In the genomic region with DNA sequence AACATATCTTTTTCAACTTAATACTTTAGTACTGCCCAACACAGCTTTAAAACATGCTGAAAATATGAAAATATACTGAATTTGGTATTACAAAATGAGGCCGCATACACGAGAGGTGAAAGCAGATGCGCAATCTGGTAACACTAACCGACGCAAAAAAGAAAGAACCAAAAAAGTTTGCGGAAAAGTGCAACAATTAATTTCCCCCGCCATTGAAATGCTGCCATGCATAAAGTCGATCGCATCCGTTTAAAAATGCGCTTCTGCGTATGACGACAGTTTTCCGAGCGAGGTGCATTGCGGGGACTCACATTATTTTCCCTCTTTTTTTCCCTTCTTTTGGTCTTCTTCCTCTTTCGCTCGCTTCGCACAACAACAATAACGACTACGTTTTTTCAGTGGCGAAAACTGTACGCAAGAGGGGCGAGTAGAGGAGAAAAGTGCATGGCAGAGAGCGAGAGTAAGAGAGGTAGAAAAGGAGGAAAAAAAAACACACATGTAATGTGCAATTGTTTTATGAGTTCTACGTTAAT, we compare ENCODE assay signal across 3 fruit fly cellular contexts.
TF ChIP-seq lines count a peak whose summit lies in the region.

Gene Set8, plus strand, starts transcription at position 127 of the 533 bp plus-strand sequence.

TF ChIP-seq in whole organism, adult, 20 proteins besides CTCF, POLR2A, EP300 and RAD21 (continued from another document):
- TF ChIP-seq Mnt (GFP tag; optimal IDR thresholded peaks at IDR 0.05; lab: Kevin White, UChicago) (peak; percentile 86), bab1 (GFP tag; optimal IDR thresholded peaks at IDR 0.05; lab: Kevin White, UChicago) (peak; percentile 56), toe (GFP tag; optimal IDR thresholded peaks at IDR 0.05; lab: Kevin White, UChicago) (no peak)

TF ChIP-seq in whole organism, embryonic, 481 proteins besides CTCF, POLR2A, EP300 and RAD21 (continued from another document and continues in another):
- TF ChIP-seq CG2116 (GFP tag; optimal IDR thresholded peaks at IDR 0.05; lab: Kevin White, UChicago): peak; percentile 25
- no peak for TF ChIP-seq CG18011 (GFP tag; optimal IDR thresholded peaks at IDR 0.05; lab: Kevin White, UChicago)
- TF ChIP-seq nmo (GFP tag; optimal IDR thresholded peaks at IDR 0.05; lab: Kevin White, UChicago): no peak
- no peak for TF ChIP-seq CG3726 (GFP tag; IDR thresholded peaks at IDR 0.05; lab: Robert Waterston, UW)
- no peak for TF ChIP-seq CG30431 (GFP tag; optimal IDR thresholded peaks at IDR 0.05; lab: Kevin White, UChicago)
- no peak for TF ChIP-seq TFAM (GFP tag; optimal IDR thresholded peaks at IDR 0.05; lab: Kevin White, UChicago)
- TF ChIP-seq Ets97D (GFP tag; optimal IDR thresholded peaks at IDR 0.05; lab: Kevin White, UChicago): peak; percentile 68
- no peak for TF ChIP-seq CG31388 (GFP tag; optimal IDR thresholded peaks at IDR 0.05; lab: Kevin White, UChicago)
- no peak for TF ChIP-seq oc (tag; optimal IDR thresholded peaks at IDR 0.05; lab: Kevin White, UChicago)
- TF ChIP-seq CG11085 (GFP tag; IDR thresholded peaks at IDR 0.05; lab: Robert Waterston, UW): no peak
- TF ChIP-seq CG1832 (GFP tag; optimal IDR thresholded peaks at IDR 0.05; lab: Kevin White, UChicago): no peak
- no peak for TF ChIP-seq her (GFP tag; optimal IDR thresholded peaks at IDR 0.05; lab: Kevin White, UChicago)
- no peak for TF ChIP-seq crp (GFP tag; optimal IDR thresholded peaks at IDR 0.05; lab: Kevin White, UChicago)
- TF ChIP-seq sr (GFP tag; IDR thresholded peaks at IDR 0.05; lab: Robert Waterston, UW): no peak
- no peak for TF ChIP-seq CG3838 (GFP tag; optimal IDR thresholded peaks at IDR 0.05; lab: Kevin White, UChicago)
- no peak for TF ChIP-seq Hr39 (optimal IDR thresholded peaks at IDR 0.05; lab: Kevin White, UChicago)
- TF ChIP-seq kni (GFP tag; optimal IDR thresholded peaks at IDR 0.05; lab: Kevin White, UChicago): no peak
- no peak for TF ChIP-seq slou (GFP tag; optimal IDR thresholded peaks at IDR 0.05; lab: Kevin White, UChicago)
- peak; percentile 99 for TF ChIP-seq CG10431 (GFP tag; optimal IDR thresholded peaks at IDR 0.05; lab: Kevin White, UChicago)
- TF ChIP-seq tx (GFP tag; optimal IDR thresholded peaks at IDR 0.05; lab: Kevin White, UChicago): no peak
- TF ChIP-seq tio (GFP tag; optimal IDR thresholded peaks at IDR 0.05; lab: Kevin White, UChicago): no peak
- no peak for TF ChIP-seq CG10209 (GFP tag; optimal IDR thresholded peaks at IDR 0.05; lab: Kevin White, UChicago)
- peak; percentile 99 for TF ChIP-seq stwl (tag; optimal IDR thresholded peaks at IDR 0.05; lab: Kevin White, UChicago)
- no peak for TF ChIP-seq CG2129 (GFP tag; IDR thresholded peaks at IDR 0.05; lab: Robert Waterston, UW; ENCODE audit: partially characterized antibody)
- TF ChIP-seq CG15011 (GFP tag; optimal IDR thresholded peaks at IDR 0.05; lab: Kevin White, UChicago): no peak
- no peak for TF ChIP-seq CG14441 (GFP tag; IDR thresholded peaks at IDR 0.05; lab: Robert Waterston, UW)
- TF ChIP-seq CG6813 (GFP tag; optimal IDR thresholded peaks at IDR 0.05; lab: Kevin White, UChicago): no peak
- no peak for TF ChIP-seq dan (GFP tag; IDR thresholded peaks at IDR 0.05; lab: Robert Waterston, UW)
- no peak for TF ChIP-seq gcm (GFP tag; optimal IDR thresholded peaks at IDR 0.05; lab: Kevin White, UChicago)
- TF ChIP-seq btn (GFP tag; optimal IDR thresholded peaks at IDR 0.05; lab: Kevin White, UChicago): no peak
- no peak for TF ChIP-seq CG2202 (tag; optimal IDR thresholded peaks at IDR 0.05; lab: Kevin White, UChicago)
- TF ChIP-seq CG1024 (GFP tag; IDR thresholded peaks at IDR 0.05; lab: Robert Waterston, UW): no peak
- TF ChIP-seq Neu2 (GFP tag; optimal IDR thresholded peaks at IDR 0.05; lab: Kevin White, UChicago; ENCODE audit: borderline replicate concordance): no peak
- TF ChIP-seq CG12071 (GFP tag; optimal IDR thresholded peaks at IDR 0.05; lab: Kevin White, UChicago): no peak
- TF ChIP-seq CG7963 (GFP tag; IDR thresholded peaks at IDR 0.05; lab: Robert Waterston, UW; ENCODE audit: partially characterized antibody): no peak
- 0 out of 2 replicates have a peak, but pooled peaks have one; percentile 15 for TF ChIP-seq unc-4 (GFP tag; IDR thresholded peaks at IDR 0.05; lab: Robert Waterston, UW; ENCODE audit: partially characterized antibody)
- TF ChIP-seq crol (GFP tag; IDR thresholded peaks at IDR 0.05; lab: Robert Waterston, UW): peak; percentile 97
- TF ChIP-seq esg (GFP tag; conservative IDR thresholded peaks at IDR 0.05; lab: Robert Waterston, UW): no peak
- TF ChIP-seq CG9932 (GFP tag; IDR thresholded peaks at IDR 0.05; lab: Robert Waterston, UW): no peak
- peak; percentile 24 for TF ChIP-seq Sry-δ (GFP tag; optimal IDR thresholded peaks at IDR 0.05; lab: Kevin White, UChicago)
- no peak for TF ChIP-seq tup (GFP tag; optimal IDR thresholded peaks at IDR 0.05; lab: Kevin White, UChicago)
- peak; percentile 58 for TF ChIP-seq CG9437 (GFP tag; optimal IDR thresholded peaks at IDR 0.05; lab: Kevin White, UChicago)
- no peak for TF ChIP-seq CG9817 (tag; optimal IDR thresholded peaks at IDR 0.05; lab: Kevin White, UChicago)
- TF ChIP-seq CG2199 (GFP tag; IDR thresholded peaks at IDR 0.05; lab: Robert Waterston, UW): no peak
- TF ChIP-seq CG1792 (GFP tag; optimal IDR thresholded peaks at IDR 0.05; lab: Kevin White, UChicago): no peak
- no peak for TF ChIP-seq NK7.1 (GFP tag; optimal IDR thresholded peaks at IDR 0.05; lab: Kevin White, UChicago)
- peak; percentile 61 for TF ChIP-seq CHES-1-like (GFP tag; optimal IDR thresholded peaks at IDR 0.05; lab: Kevin White, UChicago)
- TF ChIP-seq CG14667 (GFP tag; IDR thresholded peaks at IDR 0.05; lab: Robert Waterston, UW): no peak
- no peak for TF ChIP-seq Optix (GFP tag; IDR thresholded peaks at IDR 0.05; lab: Robert Waterston, UW)
- no peak for TF ChIP-seq CkIIα-i1 (GFP tag; IDR thresholded peaks at IDR 0.05; lab: Robert Waterston, UW)
- no peak for TF ChIP-seq CG18262 (tag; optimal IDR thresholded peaks at IDR 0.05; lab: Kevin White, UChicago)
- TF ChIP-seq zen (tag; optimal IDR thresholded peaks at IDR 0.05; lab: Kevin White, UChicago): peak; percentile 40
- no peak for TF ChIP-seq CG13123 (GFP tag; optimal IDR thresholded peaks at IDR 0.05; lab: Kevin White, UChicago)
- TF ChIP-seq sd (tag; optimal IDR thresholded peaks at IDR 0.05; lab: Kevin White, UChicago): no peak
- no peak for TF ChIP-seq CG18476 (GFP tag; optimal IDR thresholded peaks at IDR 0.05; lab: Kevin White, UChicago)
- no peak for TF ChIP-seq ash1 (GFP tag; optimal IDR thresholded peaks at IDR 0.05; lab: Kevin White, UChicago)
- no peak for TF ChIP-seq CG42726 (GFP tag; IDR thresholded peaks at IDR 0.05; lab: Robert Waterston, UW; ENCODE audit: partially characterized antibody)
- TF ChIP-seq NfI (GFP tag; optimal IDR thresholded peaks at IDR 0.05; lab: Kevin White, UChicago): no peak
- TF ChIP-seq Hey (tag; optimal IDR thresholded peaks at IDR 0.05; lab: Kevin White, UChicago): no peak
- no peak for TF ChIP-seq stc (GFP tag; IDR thresholded peaks at IDR 0.05; lab: Robert Waterston, UW)
- TF ChIP-seq CG10959 (GFP tag; IDR thresholded peaks at IDR 0.05; lab: Robert Waterston, UW): no peak
- TF ChIP-seq sqz (GFP tag; optimal IDR thresholded peaks at IDR 0.05; lab: Kevin White, UChicago): peak; percentile 95
- TF ChIP-seq Adf1 (GFP tag; IDR thresholded peaks at IDR 0.05; lab: Robert Waterston, UW): no peak; the same call in 1 of the 2 replicates

TF ChIP-seq in whole organism, prepupa, 60 proteins besides CTCF, POLR2A, EP300 and RAD21 (continued from another document):
- TF ChIP-seq achi (GFP tag; optimal IDR thresholded peaks at IDR 0.05; lab: Kevin White, UChicago) (no peak), CG10669 (GFP tag; optimal IDR thresholded peaks at IDR 0.05; lab: Kevin White, UChicago) (no peak), Ets96B (tag; optimal IDR thresholded peaks at IDR 0.05; lab: Kevin White, UChicago) (peak; percentile 52), CG6808 (GFP tag; optimal IDR thresholded peaks at IDR 0.05; lab: Kevin White, UChicago) (no peak), CG32006 (GFP tag; optimal IDR thresholded peaks at IDR 0.05; lab: Kevin White, UChicago) (no peak), Sox102F (GFP tag; optimal IDR thresholded peaks at IDR 0.05; lab: Kevin White, UChicago) (no peak), CG6854 (GFP tag; optimal IDR thresholded peaks at IDR 0.05; lab: Kevin White, UChicago) (peak; percentile 68), CG6792 (GFP tag; optimal IDR thresholded peaks at IDR 0.05; lab: Kevin White, UChicago) (no peak), OdsH (GFP tag; optimal IDR thresholded peaks at IDR 0.05; lab: Kevin White, UChicago) (no peak), CG11762 (GFP tag; optimal IDR thresholded peaks at IDR 0.05; lab: Kevin White, UChicago; ENCODE audit: insufficient read depth) (no peak), Hr4 (GFP tag; optimal IDR thresholded peaks at IDR 0.05; lab: Kevin White, UChicago) (no peak), pdm3 (GFP tag; optimal IDR thresholded peaks at IDR 0.05; lab: Kevin White, UChicago) (no peak), lz (GFP tag; optimal IDR thresholded peaks at IDR 0.05; lab: Kevin White, UChicago) (no peak), CG4318 (GFP tag; optimal IDR thresholded peaks at IDR 0.05; lab: Kevin White, UChicago) (no peak), CG8119 (GFP tag; IDR thresholded peaks at IDR 0.05; lab: Robert Waterston, UW) (peak; percentile 79), acj6 (GFP tag; optimal IDR thresholded peaks at IDR 0.05; lab: Kevin White, UChicago) (no peak), Eip78C (GFP tag; lab: Kevin White, UChicago) (no peak), Sox14 (GFP tag; optimal IDR thresholded peaks at IDR 0.05; lab: Kevin White, UChicago) (no peak), CG6163 (GFP tag; IDR thresholded peaks at IDR 0.05; lab: Robert Waterston, UW) (peak; percentile 65; the same call in 2 of the 3 replicates), salr (GFP tag; optimal IDR thresholded peaks at IDR 0.05; lab: Kevin White, UChicago) (no peak), dsx (GFP tag; optimal IDR thresholded peaks at IDR 0.05; lab: Kevin White, UChicago; ENCODE audit: poor library complexity, severe bottlenecking) (no peak), CG10631 (GFP tag; optimal IDR thresholded peaks at IDR 0.05; lab: Kevin White, UChicago) (no peak), fd59A (GFP tag; optimal IDR thresholded peaks at IDR 0.05; lab: Kevin White, UChicago) (no peak), CG11902 (GFP tag; optimal IDR thresholded peaks at IDR 0.05; lab: Kevin White, UChicago) (no peak), svp (GFP tag; lab: Kevin White, UChicago) (no peak), topi (GFP tag; optimal IDR thresholded peaks at IDR 0.05; lab: Kevin White, UChicago) (no peak), CG15336 (GFP tag; IDR thresholded peaks at IDR 0.05; lab: Robert Waterston, UW) (peak; percentile 75; the same call in 1 of the 2 replicates), Hr39 (GFP tag; optimal IDR thresholded peaks at IDR 0.05; lab: Kevin White, UChicago) (no peak), ss (GFP tag; optimal IDR thresholded peaks at IDR 0.05; lab: Kevin White, UChicago) (no peak), CG31627 (GFP tag; optimal IDR thresholded peaks at IDR 0.05; lab: Kevin White, UChicago) (no peak), CG16779 (tag; optimal IDR thresholded peaks at IDR 0.05; lab: Kevin White, UChicago) (no peak), CG11294 (GFP tag; IDR thresholded peaks at IDR 0.05; lab: Robert Waterston, UW) (no peak; the same call in 1 of the 2 replicates), eg (GFP tag; IDR thresholded peaks at IDR 0.05; lab: Robert Waterston, UW) (no peak; the same call in 2 of the 3 replicates), fkh (GFP tag; optimal IDR thresholded peaks at IDR 0.05; lab: Kevin White, UChicago) (no peak), spab (GFP tag; optimal IDR thresholded peaks at IDR 0.05; lab: Kevin White, UChicago) (no peak), Met (GFP tag; optimal IDR thresholded peaks at IDR 0.05; lab: Kevin White, UChicago) (no peak), esn (GFP tag; optimal IDR thresholded peaks at IDR 0.05; lab: Kevin White, UChicago) (peak; percentile 26), Eip75B (GFP tag; optimal IDR thresholded peaks at IDR 0.05; lab: Kevin White, UChicago) (no peak), fd85E (GFP tag; optimal IDR thresholded peaks at IDR 0.05; lab: Kevin White, UChicago) (peak; percentile 6), Lpt (GFP tag; optimal IDR thresholded peaks at IDR 0.05; lab: Kevin White, UChicago) (no peak), Blimp-1 (GFP tag; optimal IDR thresholded peaks at IDR 0.05; lab: Kevin White, UChicago) (no peak)
